Worm (Caenorhabditis elegans): ENCODE measurements around the gene lsy-2.

DNA sequence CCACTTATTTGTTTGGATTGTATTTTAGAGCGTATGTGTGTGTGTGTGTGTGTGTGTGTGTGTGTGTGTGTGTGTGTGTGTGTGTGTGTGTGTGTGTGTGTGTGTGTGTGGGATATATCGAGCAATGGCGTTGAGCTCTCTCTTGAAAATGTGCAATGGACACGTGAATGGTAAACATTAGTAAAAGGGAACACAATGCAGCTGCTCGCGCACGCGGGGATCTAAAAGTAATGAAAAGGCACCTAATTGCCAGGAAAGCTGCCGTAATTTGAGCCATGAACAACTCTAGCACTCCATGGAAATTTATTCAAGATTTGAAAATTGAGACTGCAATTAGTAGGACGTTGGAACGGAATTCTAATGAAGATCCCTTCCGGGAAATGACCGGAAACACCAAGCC, 46.3 kb upstream of the lsy-2 start:
- TF ChIP-seq ama-1 (optimal IDR thresholded peaks at IDR 0.05) (no peak), ceh-9 (tag; optimal IDR thresholded peaks at IDR 0.05) (no peak)
